Fruit fly (Drosophila melanogaster): ENCODE measurements around the gene CG3285.

CG3285 gene

dm6 chr2L:3294572-3294971 lies 36.2 kb upstream of the CG3285 start, which contains the start of gene CG9664 (continued):
- TF ChIP-seq Opbp (GFP tag; IDR thresholded peaks at IDR 0.05; ENCODE audit: partially characterized antibody): no peak
- no peak for TF ChIP-seq chif (GFP tag; optimal IDR thresholded peaks at IDR 0.05)
- TF ChIP-seq Bteb2 (GFP tag; optimal IDR thresholded peaks at IDR 0.05): no peak
- TF ChIP-seq pb (GFP tag; optimal IDR thresholded peaks at IDR 0.05): no peak
- TF ChIP-seq gsb (GFP tag; IDR thresholded peaks at IDR 0.05): no peak
- TF ChIP-seq sens (GFP tag): peak; percentile 61
- no peak for TF ChIP-seq CG31441 (GFP tag; IDR thresholded peaks at IDR 0.05)
- peak; percentile 13 for TF ChIP-seq lbe (GFP tag; optimal IDR thresholded peaks at IDR 0.05)
- TF ChIP-seq CG8765 (GFP tag; IDR thresholded peaks at IDR 0.05): no peak

dm6 chr2L:3298065-3298469 lies 32.7 kb upstream of the CG3285 start:
- peak; percentile 57 for TF ChIP-seq sens (GFP tag)
- no peak for TF ChIP-seq tll (GFP tag; optimal IDR thresholded peaks at IDR 0.05)
- no peak for TF ChIP-seq sc (optimal IDR thresholded peaks at IDR 0.05)
- no peak for TF ChIP-seq sc (GFP tag; optimal IDR thresholded peaks at IDR 0.05)
- peak; percentile 51; the same call in 1 of the 2 replicates for TF ChIP-seq GATAe (GFP tag; conservative IDR thresholded peaks at IDR 0.05)
- peak; percentile 92 for TF ChIP-seq sug (tag; optimal IDR thresholded peaks at IDR 0.05)
- no peak for TF ChIP-seq CG30020 (tag; optimal IDR thresholded peaks at IDR 0.05)
- no peak for TF ChIP-seq CG12236 (GFP tag; optimal IDR thresholded peaks at IDR 0.05)
- peak; percentile 68 for TF ChIP-seq Vsx1 (GFP tag; optimal IDR thresholded peaks at IDR 0.05)
- TF ChIP-seq Hr78 (GFP tag; optimal IDR thresholded peaks at IDR 0.05): peak in 1 of 2 experiments; percentile 51
- TF ChIP-seq Med (GFP tag): peak; percentile 49
- no peak for TF ChIP-seq jigr1 (GFP tag; IDR thresholded peaks at IDR 0.05)
- no peak for TF ChIP-seq slou (GFP tag; optimal IDR thresholded peaks at IDR 0.05)
- TF ChIP-seq fd102C (GFP tag; optimal IDR thresholded peaks at IDR 0.05): no peak
- no peak for TF ChIP-seq nau (GFP tag; optimal IDR thresholded peaks at IDR 0.05)
- peak; percentile 69 for TF ChIP-seq Hey (tag; optimal IDR thresholded peaks at IDR 0.05)
- TF ChIP-seq Optix (GFP tag; IDR thresholded peaks at IDR 0.05): no peak
- TF ChIP-seq mirr (GFP tag; optimal IDR thresholded peaks at IDR 0.05): peak; percentile 86
- no peak for TF ChIP-seq Ptx1 (GFP tag; IDR thresholded peaks at IDR 0.05)
- 0 out of 4 replicates have a peak, but pooled peaks have one; percentile 58 for TF ChIP-seq chinmo (GFP tag; IDR thresholded peaks at IDR 0.05; ENCODE audit: partially characterized antibody)
- peak; percentile 64 for TF ChIP-seq sd (tag; optimal IDR thresholded peaks at IDR 0.05)
- TF ChIP-seq grn (GFP tag; optimal IDR thresholded peaks at IDR 0.05): peak; percentile 82
- TF ChIP-seq Spps (tag; optimal IDR thresholded peaks at IDR 0.05): no peak
- peak; percentile 99 for TF ChIP-seq exex (tag; optimal IDR thresholded peaks at IDR 0.05)
- TF ChIP-seq CG34376 (GFP tag; optimal IDR thresholded peaks at IDR 0.05): peak; percentile 79
- TF ChIP-seq CG13287 (GFP tag; IDR thresholded peaks at IDR 0.05; ENCODE audit: partially characterized antibody): no peak
- TF ChIP-seq CG10543 (GFP tag; optimal IDR thresholded peaks at IDR 0.05): peak; percentile 55
- peak; percentile 0 for TF ChIP-seq CG18599 (GFP tag; optimal IDR thresholded peaks at IDR 0.05)
- peak; percentile 1 for TF ChIP-seq CG6813 (GFP tag; optimal IDR thresholded peaks at IDR 0.05)
- TF ChIP-seq cwo (GFP tag; optimal IDR thresholded peaks at IDR 0.05): peak; percentile 49
- TF ChIP-seq bigmax (GFP tag; optimal IDR thresholded peaks at IDR 0.05): no peak
- TF ChIP-seq twi (tag; optimal IDR thresholded peaks at IDR 0.05): peak; percentile 89

All from whole organism, embryonic.